Fruit fly (Drosophila melanogaster) whole organism, embryonic: ENCODE data around the gene D.
A peak's percentile ranks its signal among the peaks of the same experiment; 100 is the strongest.

ENCODE experiments used
- CG33557 ChIP-seq: fragments of 200-800 bp; sonication (Bioruptor generic); optimal IDR thresholded peaks from 2 replicates; lab custom pipeline; 2019; ENCODE audit warnings: missing biosample characterization, mild to moderate bottlenecking, missing genetic modification characterization, moderate library complexity
- CG9876 ChIP-seq: fragments of 200-800 bp; sonication (Bioruptor generic); optimal IDR thresholded peaks from 2 replicates; lab custom pipeline; 2016; ENCODE audit warnings: missing biosample characterization, missing genetic modification characterization
- kay ChIP-seq: fragments of 200-800 bp; sonication (Bioruptor generic); optimal IDR thresholded peaks from 2 replicates; lab custom pipeline; 2016; ENCODE audit warnings: missing biosample characterization, missing genetic modification characterization
- sc ChIP-seq, 3 experiments: fragments of >200 bp in 2 of 3; fragments of 200-800 bp in 1 of 3; sonication (Bioruptor generic) in 1 of 3; optimal IDR thresholded peaks; 2 replicates in 2 of 3; 3 replicates in 1 of 3; lab custom pipeline; 2017; ENCODE audit warnings: mild to moderate bottlenecking in 1 of 3, missing biosample characterization in 1 of 3, missing genetic modification characterization in 1 of 3, missing genetic modification reagents in 1 of 3
- stwl ChIP-seq: fragments of 200-800 bp; sonication (Bioruptor generic); optimal IDR thresholded peaks from 3 replicates; lab custom pipeline; 2018; ENCODE audit warnings: missing biosample characterization, mild to moderate bottlenecking, missing genetic modification characterization, moderate library complexity

DNA sequence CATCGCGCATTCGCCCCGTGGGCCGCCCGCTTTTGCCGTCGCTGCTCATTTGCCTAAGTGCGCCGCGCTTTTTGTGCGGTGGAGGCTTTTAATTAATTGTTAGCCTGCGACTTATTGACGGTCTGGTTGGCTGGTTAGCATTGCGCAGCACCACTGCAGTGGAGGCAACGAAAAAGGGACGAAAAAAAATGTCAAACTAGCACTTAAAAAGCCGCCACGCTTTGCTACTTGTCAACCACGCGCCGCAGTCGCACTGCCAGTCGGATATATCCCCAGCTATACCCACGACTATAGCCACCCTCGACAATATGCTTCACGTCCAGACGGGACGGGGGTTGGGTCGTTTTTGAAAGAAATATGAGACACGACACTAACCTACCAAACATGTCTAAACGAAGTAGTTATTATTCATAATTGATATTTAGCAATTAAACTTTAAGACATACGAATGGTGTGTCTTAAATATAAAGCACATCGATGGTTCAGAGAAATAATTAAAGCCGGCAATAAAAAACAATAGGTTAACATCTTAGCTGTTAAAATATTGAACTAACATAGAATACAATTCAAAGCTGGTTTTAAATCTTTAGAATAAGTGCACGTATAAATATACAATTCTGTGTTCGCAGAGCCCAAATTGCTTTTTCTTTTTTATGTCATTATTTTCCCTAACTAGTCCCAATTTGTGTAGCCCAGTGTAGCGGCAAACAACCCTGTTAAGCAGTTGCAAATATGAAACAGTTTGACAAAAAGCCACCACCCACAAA lies 6.1 kb downstream of the D start:
- TF ChIP-seq stwl (tag; lab: Kevin White, UChicago) (no peak), kay (GFP tag; lab: Kevin White, UChicago) (no peak), sc (optimal IDR thresholded peaks at IDR 0.05; lab: Kevin White, UChicago) (no peak), sc (GFP tag; optimal IDR thresholded peaks at IDR 0.05; lab: Kevin White, UChicago) (peak; percentile 25), CG9876 (GFP tag; lab: Kevin White, UChicago) (no peak), CG33557 (GFP tag; lab: Kevin White, UChicago) (peak; percentile 44)
